Fruit fly (Drosophila melanogaster) whole organism, prepupa: ENCODE measurements around the gene Kcmf1.

Experiments used
- CG10631 ChIP-seq: fragments of 200-800 bp; sonication (Bioruptor generic); optimal IDR thresholded peaks from 2 replicates; lab custom pipeline; 2016; ENCODE audit warnings: missing biosample characterization, missing genetic modification characterization
- CG10669 ChIP-seq: fragments of 200-800 bp; sonication (Bioruptor generic); optimal IDR thresholded peaks from 3 replicates; lab custom pipeline; 2018; ENCODE audit warnings: missing biosample characterization, mild to moderate bottlenecking, missing genetic modification characterization, moderate library complexity
- CG11294 ChIP-seq: fragments of 200-800 bp; sonication (Bioruptor generic); IDR thresholded peaks from 2 replicates; pipeline ENCODE4 v1.3.6; 2022; ENCODE audit warnings: missing biosample characterization, missing genetic modification characterization
- CG11762 ChIP-seq: fragments of 200-800 bp; sonication (Bioruptor generic); optimal IDR thresholded peaks from 3 replicates; lab custom pipeline; 2016; ENCODE audit warnings: missing biosample characterization, missing genetic modification characterization; ENCODE audit not compliant: insufficient read depth
- CG11902 ChIP-seq: fragments of 200-800 bp; sonication (Bioruptor generic); optimal IDR thresholded peaks from 3 replicates; lab custom pipeline; 2016; ENCODE audit warnings: missing biosample characterization, missing genetic modification characterization
- CG15336 ChIP-seq: fragments of 200-800 bp; sonication (Bioruptor generic); IDR thresholded peaks from 2 replicates; pipeline ENCODE4 v1.3.6; 2022; ENCODE audit warnings: missing biosample characterization, missing genetic modification characterization
- CG1621 ChIP-seq: fragments of 200-800 bp; sonication (Bioruptor generic); optimal IDR thresholded peaks from 3 replicates; lab custom pipeline; 2018; ENCODE audit warnings: missing biosample characterization, mild to moderate bottlenecking, missing genetic modification characterization
- CG16779 ChIP-seq: fragments of 200-800 bp; sonication (Bioruptor generic); optimal IDR thresholded peaks from 3 replicates; lab custom pipeline; 2017; ENCODE audit warnings: missing biosample characterization, mild to moderate bottlenecking, missing genetic modification characterization
- CG3032 ChIP-seq: fragments of 200-800 bp; optimal IDR thresholded peaks from 2 replicates; lab custom pipeline; 2019; ENCODE audit warnings: missing biosample characterization, mild to moderate bottlenecking, missing genetic modification characterization, moderate library complexity
- CG31627 ChIP-seq: fragments of 200-800 bp; sonication (Bioruptor generic); optimal IDR thresholded peaks from 3 replicates; lab custom pipeline; 2016; ENCODE audit warnings: missing biosample characterization, missing genetic modification characterization
- CG32006 ChIP-seq: fragments of 200-800 bp; sonication (Bioruptor generic); optimal IDR thresholded peaks from 3 replicates; lab custom pipeline; 2017; ENCODE audit warnings: missing biosample characterization, mild to moderate bottlenecking, missing genetic modification characterization
- CG3919 ChIP-seq: fragments of 200-800 bp; sonication (Bioruptor generic); optimal IDR thresholded peaks from 3 replicates; lab custom pipeline; 2016; ENCODE audit warnings: missing biosample characterization, missing genetic modification characterization
- CG4318 ChIP-seq: fragments of 200-800 bp; sonication (Bioruptor generic); optimal IDR thresholded peaks from 3 replicates; lab custom pipeline; 2017; ENCODE audit warnings: missing biosample characterization, mild to moderate bottlenecking, missing genetic modification characterization
- CG6163 ChIP-seq: fragments of 200-800 bp; sonication (Bioruptor generic); IDR thresholded peaks from 3 replicates; pipeline ENCODE4 v1.3.6; 2022; ENCODE audit warnings: missing biosample characterization, missing genetic modification characterization
- CG6276 ChIP-seq: fragments of 200-800 bp; sonication (Bioruptor generic); optimal IDR thresholded peaks from 2 replicates; lab custom pipeline; 2017; ENCODE audit warnings: missing biosample characterization, mild to moderate bottlenecking, missing genetic modification characterization
- CG6792 ChIP-seq: fragments of 200-800 bp; sonication (Bioruptor generic); optimal IDR thresholded peaks from 3 replicates; lab custom pipeline; 2016; ENCODE audit warnings: missing biosample characterization, missing genetic modification characterization
- CG6808 ChIP-seq: fragments of 200-800 bp; sonication (Bioruptor generic); optimal IDR thresholded peaks from 3 replicates; lab custom pipeline; 2017; ENCODE audit warnings: missing biosample characterization, missing genetic modification characterization, mild to moderate bottlenecking, moderate library complexity, missing genetic modification reagents
- CG6854 ChIP-seq: fragments of 200-800 bp; sonication (Bioruptor generic); optimal IDR thresholded peaks from 2 replicates; lab custom pipeline; 2017; ENCODE audit warnings: missing biosample characterization, mild to moderate bottlenecking, missing genetic modification characterization
- CG7368 ChIP-seq: fragments of 200-800 bp; sonication (Bioruptor generic); optimal IDR thresholded peaks from 3 replicates; lab custom pipeline; 2016; ENCODE audit warnings: missing biosample characterization, missing genetic modification characterization
- CG8119 ChIP-seq: fragments of 200-800 bp; sonication (Bioruptor generic); IDR thresholded peaks from 3 replicates; pipeline ENCODE4 v1.3.6; 2022; ENCODE audit warnings: missing biosample characterization, missing genetic modification characterization
- CG8319 ChIP-seq: fragments of 200-800 bp; sonication (Bioruptor generic); optimal IDR thresholded peaks from 3 replicates; lab custom pipeline; 2016; ENCODE audit warnings: missing biosample characterization, missing genetic modification characterization
- CG8632 ChIP-seq: fragments of 200-800 bp; sonication (Bioruptor generic); optimal IDR thresholded peaks from 3 replicates; lab custom pipeline; 2016; ENCODE audit warnings: missing biosample characterization, missing genetic modification characterization
- Eip75B ChIP-seq: fragments of 200-800 bp; sonication (Bioruptor generic); optimal IDR thresholded peaks from 3 replicates; lab custom pipeline; 2016; ENCODE audit warnings: missing biosample characterization, missing genetic modification characterization
- Eip78C ChIP-seq: fragments of 200-800 bp; sonication (Bioruptor generic); peaks from one replicate; lab custom pipeline; 2016; ENCODE audit warnings: missing biosample characterization, missing genetic modification characterization
- Eip93F ChIP-seq: fragments of 200-800 bp; sonication (Bioruptor generic); optimal IDR thresholded peaks from 2 replicates; lab custom pipeline; 2016; ENCODE audit warnings: missing biosample characterization, mild to moderate bottlenecking, missing genetic modification characterization
- Ets21C ChIP-seq: fragments of 200-800 bp; sonication (Bioruptor generic); optimal IDR thresholded peaks from 3 replicates; lab custom pipeline; 2016; ENCODE audit warnings: missing biosample characterization, missing genetic modification characterization
- Ets96B ChIP-seq: fragments of 200-800 bp; optimal IDR thresholded peaks from 2 replicates; lab custom pipeline; 2019; ENCODE audit warnings: missing biosample characterization, mild to moderate bottlenecking, missing genetic modification characterization, moderate library complexity
- Hr4 ChIP-seq: fragments of 200-800 bp; sonication (Bioruptor generic); optimal IDR thresholded peaks from 3 replicates; lab custom pipeline; 2016; ENCODE audit warnings: missing biosample characterization, missing genetic modification characterization
- Lpt ChIP-seq: fragments of 200-800 bp; sonication (Bioruptor generic); optimal IDR thresholded peaks from 3 replicates; lab custom pipeline; 2016; ENCODE audit warnings: missing biosample characterization, missing genetic modification characterization
- Met ChIP-seq: fragments of 200-800 bp; sonication (Bioruptor generic); optimal IDR thresholded peaks from 3 replicates; lab custom pipeline; 2016; ENCODE audit warnings: missing biosample characterization, missing genetic modification characterization
- Smox ChIP-seq: fragments of 200-800 bp; sonication (Bioruptor generic); optimal IDR thresholded peaks from 3 replicates; lab custom pipeline; 2016; ENCODE audit warnings: missing biosample characterization, missing genetic modification characterization
- Sox102F ChIP-seq: fragments of 200-800 bp; sonication (Bioruptor generic); optimal IDR thresholded peaks from 2 replicates; lab custom pipeline; 2016; ENCODE audit warnings: missing biosample characterization, mild to moderate bottlenecking, missing genetic modification characterization
- Sox15 ChIP-seq: fragments of 200-800 bp; sonication (Bioruptor generic); optimal IDR thresholded peaks from 3 replicates; lab custom pipeline; 2016; ENCODE audit warnings: missing biosample characterization, missing genetic modification characterization
- achi ChIP-seq: fragments of 200-800 bp; sonication (Bioruptor generic); optimal IDR thresholded peaks from 3 replicates; lab custom pipeline; 2016; ENCODE audit warnings: missing biosample characterization, missing genetic modification characterization
- acj6 ChIP-seq: fragments of 200-800 bp; sonication (Bioruptor generic); optimal IDR thresholded peaks from 3 replicates; lab custom pipeline; 2016; ENCODE audit warnings: missing biosample characterization, missing genetic modification characterization
- cyc ChIP-seq: fragments of 200-800 bp; sonication (Bioruptor generic); optimal IDR thresholded peaks from 3 replicates; lab custom pipeline; 2016; ENCODE audit warnings: missing biosample characterization, missing genetic modification characterization
- dac ChIP-seq: fragments of 200-800 bp; sonication (Bioruptor generic); optimal IDR thresholded peaks from 2 replicates; lab custom pipeline; 2017; ENCODE audit warnings: missing biosample characterization, mild to moderate bottlenecking, missing genetic modification characterization
- dsx ChIP-seq: fragments of 200-800 bp; optimal IDR thresholded peaks from 3 replicates; lab custom pipeline; 2019; ENCODE audit warnings: missing biosample characterization, mild to moderate bottlenecking, missing genetic modification characterization, moderate library complexity; ENCODE audit not compliant: poor library complexity, severe bottlenecking
- eg ChIP-seq: fragments of 200-800 bp; sonication (Bioruptor generic); IDR thresholded peaks from 3 replicates; pipeline ENCODE4 v1.3.6; 2022; ENCODE audit warnings: missing biosample characterization, missing genetic modification characterization
- fd59A ChIP-seq: fragments of 200-800 bp; sonication (Bioruptor generic); optimal IDR thresholded peaks from 2 replicates; lab custom pipeline; 2017; ENCODE audit warnings: missing biosample characterization, mild to moderate bottlenecking, missing genetic modification characterization, missing genetic modification reagents
- fd85E ChIP-seq: fragments of 200-800 bp; sonication (Bioruptor generic); optimal IDR thresholded peaks from 3 replicates; lab custom pipeline; 2016; ENCODE audit warnings: missing biosample characterization, missing genetic modification characterization
- fkh ChIP-seq: fragments of 200-800 bp; sonication (Bioruptor generic); optimal IDR thresholded peaks from 3 replicates; lab custom pipeline; 2017; ENCODE audit warnings: missing biosample characterization, mild to moderate bottlenecking, missing genetic modification characterization, moderate library complexity
- lz ChIP-seq: fragments of 200-800 bp; sonication (Bioruptor generic); optimal IDR thresholded peaks from 3 replicates; lab custom pipeline; 2016; ENCODE audit warnings: missing biosample characterization, missing genetic modification characterization
- net ChIP-seq: fragments of 200-800 bp; sonication (Bioruptor generic); optimal IDR thresholded peaks from 3 replicates; lab custom pipeline; 2016; ENCODE audit warnings: missing biosample characterization, missing genetic modification characterization
- pdm3 ChIP-seq: fragments of 200-800 bp; sonication (Bioruptor generic); optimal IDR thresholded peaks from 3 replicates; lab custom pipeline; 2016; ENCODE audit warnings: missing biosample characterization, missing genetic modification characterization
- salr ChIP-seq, 2 experiments: fragments of 200-800 bp; sonication (Bioruptor generic); optimal IDR thresholded peaks; 3 replicates each; lab custom pipeline; 2016 to 2018; ENCODE audit warnings: missing biosample characterization in 2 of 2, missing genetic modification characterization in 2 of 2, mild to moderate bottlenecking in 1 of 2
- spab ChIP-seq: fragments of 200-800 bp; sonication (Bioruptor generic); optimal IDR thresholded peaks from 2 replicates; lab custom pipeline; 2017; ENCODE audit warnings: missing biosample characterization, mild to moderate bottlenecking, missing genetic modification characterization, missing genetic modification reagents
- ss ChIP-seq, 2 experiments: fragments of 200-800 bp; sonication (Bioruptor generic); optimal IDR thresholded peaks; 2 replicates in 1 of 2; 3 replicates in 1 of 2; lab custom pipeline; 2017 to 2018; ENCODE audit warnings: mild to moderate bottlenecking in 2 of 2, missing biosample characterization in 2 of 2, missing genetic modification characterization in 2 of 2, moderate library complexity in 1 of 2
- topi ChIP-seq: fragments of 200-800 bp; sonication (Bioruptor generic); optimal IDR thresholded peaks from 3 replicates; lab custom pipeline; 2016; ENCODE audit warnings: missing biosample characterization, missing genetic modification characterization
- vri ChIP-seq: fragments of 200-800 bp; sonication (Bioruptor generic); optimal IDR thresholded peaks from 3 replicates; lab custom pipeline; 2016; ENCODE audit warnings: missing biosample characterization, mild to moderate bottlenecking, missing genetic modification characterization

The Kcmf1 gene

DNA sequence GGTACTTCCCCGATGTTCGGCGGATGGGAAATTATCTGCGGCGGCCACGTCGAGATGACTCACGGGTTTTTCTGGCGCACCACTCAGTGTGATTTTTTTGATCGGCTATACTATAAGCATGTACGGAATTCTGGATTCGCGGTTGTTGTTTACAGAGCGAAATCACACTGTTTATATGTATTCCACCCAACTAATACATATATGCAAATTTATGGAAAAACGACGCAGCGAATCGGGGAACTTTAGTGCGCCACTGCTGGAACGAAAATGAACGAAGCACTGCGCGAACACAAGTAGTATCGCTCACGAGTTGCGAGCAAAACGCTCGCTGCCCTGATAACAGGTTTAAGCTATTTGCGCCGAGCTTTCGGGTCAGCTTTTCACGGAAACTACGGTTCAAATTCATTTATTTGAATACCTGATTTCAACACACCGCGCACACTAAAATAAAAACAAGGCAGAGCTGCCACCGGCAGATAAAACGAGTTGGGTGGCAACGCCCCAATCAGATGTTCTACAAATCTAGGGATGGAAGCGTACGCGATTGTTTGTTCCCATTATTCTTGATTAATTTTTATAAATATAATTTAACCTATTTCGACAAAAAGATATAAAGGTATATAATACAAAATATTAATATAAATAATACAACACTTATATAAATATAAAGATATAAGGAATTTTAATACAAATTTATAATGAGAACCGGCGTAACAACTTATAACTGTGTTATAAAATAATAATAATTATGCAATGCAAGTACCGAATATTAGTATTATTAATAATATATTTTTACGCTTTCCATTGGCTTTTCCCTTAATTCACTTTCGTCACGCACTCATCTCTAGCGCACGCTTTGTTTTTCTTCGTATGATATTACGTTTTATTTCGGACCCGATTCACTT, 33.1 kb upstream of the Kcmf1 start, which contains the start of gene Rel:
TSS of gene Rel (minus strand) at position 417 of the 905 bp plus-strand sequence.
- TF ChIP-seq CG6792 (GFP tag; lab: Kevin White, UChicago), result peak; percentile 28
- TF ChIP-seq CG15336 (GFP tag; lab: Robert Waterston, UW), result no peak
- TF ChIP-seq CG6276 (GFP tag; lab: Kevin White, UChicago), result no peak
- peak; percentile 71 for TF ChIP-seq CG10631 (GFP tag; lab: Kevin White, UChicago)
- no peak for TF ChIP-seq spab (GFP tag; lab: Kevin White, UChicago)
- peak; percentile 67 for TF ChIP-seq CG1621 (tag; lab: Kevin White, UChicago)
- TF ChIP-seq cyc, result peak; percentile 30
- no peak for TF ChIP-seq CG4318 (GFP tag; lab: Kevin White, UChicago)
- no peak for TF ChIP-seq fd85E (GFP tag; lab: Kevin White, UChicago)
- TF ChIP-seq topi (GFP tag; lab: Kevin White, UChicago), result peak; percentile 15
- peak; percentile 23 for TF ChIP-seq Met (GFP tag; lab: Kevin White, UChicago)
- peak; percentile 68 for TF ChIP-seq dsx (GFP tag; lab: Kevin White, UChicago)
- TF ChIP-seq acj6, result peak; percentile 57
- TF ChIP-seq Eip93F (GFP tag; lab: Kevin White, UChicago), result peak; percentile 38
- TF ChIP-seq lz (GFP tag; lab: Kevin White, UChicago), result peak; percentile 16
- no peak for TF ChIP-seq eg (GFP tag; lab: Robert Waterston, UW)
- TF ChIP-seq Sox102F, result peak; percentile 20
- no peak for TF ChIP-seq net (GFP tag; lab: Kevin White, UChicago)
- peak; percentile 13 for TF ChIP-seq fd59A (GFP tag; lab: Kevin White, UChicago)
- TF ChIP-seq CG6163 (GFP tag; lab: Robert Waterston, UW), result no peak
- TF ChIP-seq CG32006 (GFP tag; lab: Kevin White, UChicago), result peak; percentile 72
- TF ChIP-seq CG8119 (GFP tag; lab: Robert Waterston, UW), result no peak
- TF ChIP-seq CG31627, result peak; percentile 5
- TF ChIP-seq Eip78C (GFP tag; lab: Kevin White, UChicago), result peak; percentile 76
- TF ChIP-seq CG11762 (GFP tag; lab: Kevin White, UChicago), result peak; percentile 63
- TF ChIP-seq ss (GFP tag; optimal IDR thresholded peaks at IDR 0.05; lab: Kevin White, UChicago), result peak; percentile 17 to 21
- TF ChIP-seq CG6854 (GFP tag; lab: Kevin White, UChicago), result peak; percentile 90
- TF ChIP-seq vri (GFP tag; lab: Kevin White, UChicago), result peak; percentile 85
- peak; percentile 59 for TF ChIP-seq achi
- no peak for TF ChIP-seq Ets21C (GFP tag; lab: Kevin White, UChicago)
- TF ChIP-seq CG11294 (GFP tag; lab: Robert Waterston, UW), result no peak
- TF ChIP-seq Eip75B, result peak; percentile 6
- TF ChIP-seq CG8319 (GFP tag; lab: Kevin White, UChicago), result no peak
- TF ChIP-seq CG10669 (GFP tag; lab: Kevin White, UChicago), result no peak
- TF ChIP-seq pdm3, result peak; percentile 21
- peak; percentile 15 for TF ChIP-seq Smox (GFP tag; lab: Kevin White, UChicago)
- no peak for TF ChIP-seq Sox15 (GFP tag; lab: Kevin White, UChicago)
- TF ChIP-seq CG7368 (GFP tag; lab: Kevin White, UChicago), result no peak
- no peak for TF ChIP-seq Lpt (GFP tag; lab: Kevin White, UChicago)
- TF ChIP-seq CG6808, result peak; percentile 18
- TF ChIP-seq fkh (GFP tag; lab: Kevin White, UChicago), result peak; percentile 75
- TF ChIP-seq CG16779 (tag; lab: Kevin White, UChicago), result peak; percentile 67
- TF ChIP-seq CG3919 (GFP tag; lab: Kevin White, UChicago), result peak; percentile 53
- peak; percentile 40 for TF ChIP-seq Hr4
- peak; percentile 70 for TF ChIP-seq Ets96B
- peak; percentile 81 for TF ChIP-seq CG3032 (tag; lab: Kevin White, UChicago)
- TF ChIP-seq CG8632, result peak; percentile 62
- no peak for TF ChIP-seq dac (GFP tag; lab: Kevin White, UChicago)
- TF ChIP-seq CG11902 (GFP tag; lab: Kevin White, UChicago), result no peak
- TF ChIP-seq salr (GFP tag; optimal IDR thresholded peaks at IDR 0.05; lab: Kevin White, UChicago), result no peak
